Fruit fly (Drosophila melanogaster): ENCODE results near the gene CG7953.

The CG7953 gene

DNA sequence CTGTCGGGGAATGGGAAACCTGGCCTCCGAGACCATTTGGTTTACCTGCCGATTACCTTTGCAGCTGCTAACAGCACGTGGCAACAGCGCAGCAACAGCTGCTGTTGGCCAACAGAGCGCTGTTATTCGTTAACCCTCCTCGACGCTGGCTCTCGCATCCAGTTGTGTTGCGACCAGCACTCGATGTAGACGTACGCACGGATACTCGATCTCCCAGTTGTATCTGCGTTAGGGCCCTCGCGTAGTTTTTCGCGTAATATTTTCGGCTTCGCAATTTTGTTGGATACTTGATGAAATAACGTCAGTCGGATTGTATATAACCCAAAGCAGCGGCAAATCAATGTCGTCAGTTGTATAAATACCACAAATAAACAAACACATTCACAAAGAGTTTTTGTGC is 31.1 kb downstream of the CG7953 start:
- TF ChIP-seq EcR (GFP tag; optimal IDR thresholded peaks at IDR 0.05) (no peak), Dll (optimal IDR thresholded peaks at IDR 0.05) (no peak), pan (optimal IDR thresholded peaks at IDR 0.05) (no peak), CG8478 (optimal IDR thresholded peaks at IDR 0.05) (no peak), usp (GFP tag; optimal IDR thresholded peaks at IDR 0.05) (no peak), psq (optimal IDR thresholded peaks at IDR 0.05) (no peak)

DNA sequence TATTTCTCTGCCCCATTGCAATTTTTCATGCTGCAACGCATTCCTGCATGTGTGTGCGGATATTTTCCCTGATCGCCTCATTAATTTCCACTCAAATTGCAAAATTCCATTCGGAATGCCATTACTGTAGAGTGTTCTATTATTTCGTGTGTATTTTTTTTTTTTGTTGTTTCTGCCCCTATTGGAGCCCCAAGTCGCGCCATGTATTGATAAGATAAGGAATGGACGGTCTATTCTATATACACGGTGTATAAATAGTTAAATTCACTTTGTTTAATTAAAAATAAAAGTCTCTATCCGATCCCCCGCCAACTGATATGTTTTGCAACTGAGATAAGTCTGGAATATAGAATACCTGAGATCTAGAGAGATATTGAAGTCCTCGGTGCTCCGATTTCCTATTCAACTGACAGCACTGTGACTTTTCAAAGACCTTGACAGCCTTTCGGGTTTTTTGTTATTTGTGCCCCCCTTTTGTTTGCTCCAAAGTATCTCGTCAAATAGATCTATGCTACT is 33.7 kb downstream of the CG7953 start:
- TF ChIP-seq EcR (GFP tag; optimal IDR thresholded peaks at IDR 0.05) = no peak

DNA sequence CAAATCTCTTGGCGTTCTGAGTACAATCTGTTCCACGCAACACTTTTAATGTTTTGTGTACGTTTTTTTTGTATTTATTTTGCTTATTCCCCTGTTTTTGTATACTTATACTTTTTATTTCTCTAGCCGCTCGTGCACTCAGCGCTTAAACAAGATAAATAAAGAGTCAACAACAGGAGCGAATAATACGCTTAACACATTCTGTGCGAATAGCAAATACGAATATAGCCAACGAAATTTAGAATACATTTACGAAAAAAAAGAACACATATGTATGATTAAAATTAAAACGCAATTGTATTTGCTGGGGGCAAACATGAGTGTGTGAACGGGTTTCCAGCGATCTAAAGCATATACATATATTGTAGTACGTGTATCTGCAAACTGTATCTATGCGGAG is 34.2 kb downstream of the CG7953 start:
- TF ChIP-seq Dll (optimal IDR thresholded peaks at IDR 0.05) = no peak
- TF ChIP-seq psq (optimal IDR thresholded peaks at IDR 0.05) = no peak
- no peak for TF ChIP-seq EcR (GFP tag; optimal IDR thresholded peaks at IDR 0.05)
- TF ChIP-seq CG8478 (optimal IDR thresholded peaks at IDR 0.05) = no peak
- TF ChIP-seq pan (optimal IDR thresholded peaks at IDR 0.05) = no peak
- no peak for TF ChIP-seq usp (GFP tag; optimal IDR thresholded peaks at IDR 0.05)

DNA sequence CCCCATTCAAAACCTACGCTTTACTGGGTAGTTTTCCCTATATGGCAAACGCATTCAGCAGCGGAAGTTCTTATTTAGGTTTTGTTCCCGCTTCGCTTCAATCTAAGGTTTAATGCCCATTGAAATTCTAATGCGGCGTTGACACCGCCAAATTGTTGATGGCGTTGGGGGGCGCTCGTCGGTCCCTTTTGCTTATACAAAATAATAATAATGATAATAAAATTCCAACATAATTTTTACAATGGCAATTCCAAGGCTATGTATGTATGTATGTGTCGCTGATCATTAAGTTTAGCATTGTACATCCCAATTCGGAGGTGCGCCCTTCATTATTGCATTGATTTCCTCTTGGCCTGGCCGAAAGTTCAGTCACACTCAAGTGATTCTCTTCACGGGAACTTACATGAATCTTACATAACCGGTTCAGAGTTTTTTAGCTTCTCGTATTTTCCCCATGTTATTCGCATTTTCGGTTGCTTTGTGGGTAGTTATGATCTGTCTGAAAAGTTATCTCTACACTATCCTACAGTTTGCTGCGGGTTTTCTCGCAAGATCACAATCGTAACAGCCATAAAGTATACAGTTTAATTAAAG is 36.4 kb downstream of the CG7953 start:
- TF ChIP-seq CG8478 (optimal IDR thresholded peaks at IDR 0.05) = no peak
- TF ChIP-seq pan (optimal IDR thresholded peaks at IDR 0.05) = no peak
- TF ChIP-seq EcR (GFP tag; optimal IDR thresholded peaks at IDR 0.05) = no peak
- no peak for TF ChIP-seq Dll (optimal IDR thresholded peaks at IDR 0.05)
- TF ChIP-seq usp (GFP tag; optimal IDR thresholded peaks at IDR 0.05) = no peak
- TF ChIP-seq psq (optimal IDR thresholded peaks at IDR 0.05) = no peak

DNA sequence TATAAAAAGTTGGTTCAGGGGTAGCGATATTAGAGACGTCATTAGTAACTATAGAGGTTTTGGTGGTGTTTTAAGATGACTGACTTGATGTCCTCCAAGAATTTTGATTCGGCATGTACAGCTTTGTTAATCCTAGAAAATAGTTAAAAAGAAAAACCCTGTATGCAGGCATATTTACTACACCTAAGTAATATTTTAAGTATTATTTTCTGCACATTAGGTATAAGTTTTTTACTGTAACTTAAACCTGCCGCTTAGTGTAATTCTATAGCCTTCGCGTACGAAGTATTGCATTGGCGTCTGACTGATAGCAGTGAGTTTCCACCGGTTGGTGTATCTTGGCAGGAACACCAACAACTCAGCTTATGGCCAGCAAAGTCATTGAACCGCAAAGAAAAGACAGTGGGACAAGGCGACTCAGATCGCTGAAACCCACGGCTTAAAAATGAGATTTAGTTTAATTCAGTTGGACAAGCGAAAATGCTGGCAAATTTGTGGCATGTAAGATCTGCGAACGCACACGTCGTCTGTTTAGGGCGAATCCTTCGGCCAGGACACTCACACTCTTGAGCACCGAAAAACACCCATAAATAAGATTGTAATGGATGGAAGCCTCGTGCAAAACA is 37.1 kb downstream of the CG7953 start:
- TF ChIP-seq EcR (GFP tag; optimal IDR thresholded peaks at IDR 0.05) = peak; percentile 45 to 74
- no peak for TF ChIP-seq pan (optimal IDR thresholded peaks at IDR 0.05)

DNA sequence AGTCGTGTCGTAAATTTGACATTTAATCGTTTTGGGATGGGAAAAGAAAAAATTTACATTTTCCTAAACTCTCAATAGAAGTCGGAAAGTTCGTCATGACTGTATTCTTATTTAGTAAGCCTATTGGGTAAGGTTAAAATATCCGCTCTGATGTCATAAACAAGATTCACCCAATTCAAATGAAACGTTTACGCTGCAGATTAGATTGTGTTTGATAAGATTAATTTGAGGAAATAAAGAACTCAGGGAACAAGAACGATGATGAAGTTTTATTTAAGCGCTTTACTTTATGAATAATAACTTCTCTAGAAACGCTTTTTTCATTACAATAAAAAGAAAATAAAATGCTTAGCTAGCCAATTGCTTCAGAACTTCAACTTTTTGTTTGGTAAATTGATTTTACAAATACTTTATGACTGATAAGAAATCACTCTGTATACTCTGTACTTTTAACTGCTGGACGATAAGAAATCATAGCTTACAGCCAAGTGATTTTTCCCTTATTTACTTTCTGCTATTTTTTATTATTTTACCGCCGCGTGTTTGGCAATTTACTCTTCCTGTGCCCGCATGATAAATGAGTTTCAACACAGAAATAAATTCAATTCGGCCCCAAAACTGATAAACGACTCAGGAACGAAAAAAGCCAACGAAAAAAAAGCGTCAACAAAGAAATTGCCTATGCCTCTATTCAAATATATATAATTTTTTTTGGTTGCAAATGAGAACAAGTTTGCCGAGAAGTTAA is 38.8 kb downstream of the CG7953 start:
- TF ChIP-seq psq (optimal IDR thresholded peaks at IDR 0.05) = no peak
- TF ChIP-seq pan (optimal IDR thresholded peaks at IDR 0.05) = no peak
- no peak for TF ChIP-seq usp (GFP tag; optimal IDR thresholded peaks at IDR 0.05)
- no peak for TF ChIP-seq CG8478 (optimal IDR thresholded peaks at IDR 0.05)
- no peak for TF ChIP-seq Dll (optimal IDR thresholded peaks at IDR 0.05)
- TF ChIP-seq EcR (GFP tag; optimal IDR thresholded peaks at IDR 0.05) = no peak

DNA sequence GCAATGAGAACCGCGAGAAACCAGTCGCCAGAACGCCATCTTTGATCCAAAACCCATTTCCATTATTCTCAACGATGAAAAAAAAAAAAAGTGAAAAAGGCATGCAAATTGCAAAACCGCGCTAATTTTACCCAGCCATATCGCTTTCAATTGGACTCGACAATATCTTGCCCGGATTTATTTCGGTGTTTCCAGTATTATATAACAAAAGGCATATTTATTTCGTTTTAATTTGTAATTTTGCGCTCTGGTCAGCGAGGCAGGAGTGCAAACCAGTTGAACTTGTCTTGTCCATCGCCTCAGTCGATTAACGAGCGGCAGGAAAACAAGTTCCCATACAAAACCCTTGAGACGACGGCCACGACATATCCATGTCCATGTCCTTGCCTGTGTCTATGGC is 42.2 kb downstream of the CG7953 start:
- TF ChIP-seq usp (GFP tag; optimal IDR thresholded peaks at IDR 0.05) (no peak), psq (optimal IDR thresholded peaks at IDR 0.05) (no peak), EcR (GFP tag; optimal IDR thresholded peaks at IDR 0.05) (no peak), CG8478 (optimal IDR thresholded peaks at IDR 0.05) (no peak), pan (optimal IDR thresholded peaks at IDR 0.05) (no peak), Dll (optimal IDR thresholded peaks at IDR 0.05) (no peak)

DNA sequence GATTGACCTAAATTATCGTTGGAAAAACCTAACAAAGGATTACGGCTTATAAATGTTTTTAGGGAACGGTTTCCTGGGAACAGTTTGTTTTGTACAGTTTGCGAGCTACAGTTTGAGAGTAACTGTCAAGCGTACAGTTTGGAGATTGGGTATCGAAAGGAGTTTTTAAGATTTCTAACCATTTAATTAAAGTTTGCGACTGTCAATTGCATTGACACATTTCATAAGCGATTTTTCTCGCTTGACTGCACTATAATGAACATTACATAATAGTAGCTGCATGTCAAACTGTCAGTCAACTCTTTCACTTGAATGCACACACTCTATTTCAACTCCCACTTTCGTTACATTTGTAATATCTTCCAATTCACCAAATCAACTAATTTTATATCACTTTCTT is 45.1 kb downstream of the CG7953 start:
- TF ChIP-seq EcR (GFP tag; optimal IDR thresholded peaks at IDR 0.05) = no peak
- TF ChIP-seq CG8478 (optimal IDR thresholded peaks at IDR 0.05) = no peak
- no peak for TF ChIP-seq Dll (optimal IDR thresholded peaks at IDR 0.05)
- no peak for TF ChIP-seq pan (optimal IDR thresholded peaks at IDR 0.05)

DNA sequence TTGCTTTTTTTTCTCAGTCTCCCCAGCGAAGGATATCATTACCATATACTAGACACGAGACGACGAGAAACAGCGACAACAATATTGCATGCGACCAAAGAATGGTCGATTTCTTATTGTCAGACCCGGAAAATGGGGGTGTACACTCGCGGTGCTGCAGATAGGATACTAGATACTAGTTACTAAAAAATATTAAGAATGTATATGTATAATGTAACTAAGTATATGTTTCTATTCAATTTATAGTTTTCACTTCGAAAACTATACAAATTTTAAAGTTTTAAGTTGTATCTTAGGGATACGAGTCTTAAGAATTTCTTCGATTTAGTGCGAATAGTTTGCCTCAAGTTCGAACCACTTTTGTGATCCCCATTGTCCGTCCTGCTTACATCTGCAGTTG is 45.7 kb downstream of the CG7953 start:
- no peak for TF ChIP-seq pan (optimal IDR thresholded peaks at IDR 0.05)
- TF ChIP-seq Dll (optimal IDR thresholded peaks at IDR 0.05) = no peak
- TF ChIP-seq usp (GFP tag; optimal IDR thresholded peaks at IDR 0.05) = no peak
- no peak for TF ChIP-seq CG8478 (optimal IDR thresholded peaks at IDR 0.05)
- no peak for TF ChIP-seq EcR (GFP tag; optimal IDR thresholded peaks at IDR 0.05)
- no peak for TF ChIP-seq psq (optimal IDR thresholded peaks at IDR 0.05)
